Worm (Caenorhabditis elegans) whole organism, L4 larva: Measurements from ENCODE around the gene gcy-34.
A peak's percentile ranks its signal among the peaks of the same experiment; 100 is the strongest.

Experiments used
- cey-2 ChIP-seq: sonication (generic microtip); optimal IDR thresholded peaks from 3 replicates; lab custom pipeline; 2017; ENCODE audit warnings: missing genetic modification characterization, mild to moderate bottlenecking, missing compliant biosample characterization, antibody characterized with exemption, borderline replicate concordance; ENCODE audit not compliant: insufficient read depth
- ctbp-1 ChIP-seq: fragments of 200-800 bp; sonication (Bioruptor generic); IDR thresholded peaks from 2 replicates; pipeline ENCODE4 v1.3.6; 2022; ENCODE audit warnings: missing genetic modification reagents, missing genetic modification characterization, missing compliant biosample characterization
- dve-1 ChIP-seq: sonication (generic microtip); optimal IDR thresholded peaks from 2 replicates; lab custom pipeline; 2017; ENCODE audit warnings: antibody characterized with exemption, mild to moderate bottlenecking, missing genetic modification characterization, missing compliant biosample characterization; ENCODE audit not compliant: insufficient read depth
- hmg-1.1 ChIP-seq: fragments of 200-800 bp; sonication (Bioruptor generic); IDR thresholded peaks from 2 replicates; pipeline ENCODE4 v1.3.6; 2022; ENCODE audit warnings: missing genetic modification reagents, missing genetic modification characterization, missing compliant biosample characterization
- mxl-3 ChIP-seq: fragments of 200-800 bp; sonication (Bioruptor generic); optimal IDR thresholded peaks from 2 replicates; lab custom pipeline; 2018; ENCODE audit warnings: mild to moderate bottlenecking, missing genetic modification characterization, missing compliant biosample characterization
- nhr-102 ChIP-seq: sonication (generic microtip); optimal IDR thresholded peaks from 2 replicates; lab custom pipeline; 2016; ENCODE audit warnings: mild to moderate bottlenecking, missing genetic modification characterization, moderate library complexity, missing compliant biosample characterization
- nhr-77 ChIP-seq: fragments of 150-350 bp; optimal IDR thresholded peaks from 2 replicates; lab custom pipeline; 2014; ENCODE audit warnings: missing biosample characterization, missing genetic modification characterization
- unc-62 ChIP-seq, 3 experiments: fragments of 150-350 bp in 1 of 3; sonication (generic microtip); optimal IDR thresholded peaks in 2 of 3; peaks in 1 of 3; 1 replicate in 1 of 3; 2 replicates in 2 of 3; lab custom pipeline; 2014 to 2017; ENCODE audit warnings: missing biosample characterization in 3 of 3, missing genetic modification characterization in 3 of 3, missing genetic modification reagents in 3 of 3, missing genotype in 1 of 3

DNA sequence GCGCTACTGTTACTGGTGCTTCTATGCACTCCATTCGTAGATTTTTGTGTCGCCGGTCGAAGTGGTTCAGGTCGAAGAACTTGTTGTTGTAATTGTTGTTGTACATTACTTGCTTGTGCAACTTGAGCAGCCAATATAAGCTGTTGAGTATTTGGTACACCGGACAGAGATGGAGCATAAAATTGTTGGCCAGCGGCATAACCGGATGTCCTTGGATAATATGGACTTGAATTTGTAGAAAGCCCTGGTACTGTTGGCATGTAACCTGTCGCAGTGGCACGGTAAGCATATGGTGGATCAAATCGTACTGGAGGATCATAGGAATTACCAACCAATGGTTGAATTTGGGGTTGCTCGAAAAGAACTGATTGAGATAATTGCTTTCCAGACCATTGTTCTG is 3.3 kb upstream of the gcy-34 start:
- TF ChIP-seq nhr-77 (tag; lab: Kevin White, UChicago) (no peak), ctbp-1 (no peak), unc-62 (GFP tag; optimal IDR thresholded peaks at IDR 0.05 in 1 of 2; lab: Kevin White, UChicago) (peak in 1 of 2 experiments; percentile 92), unc-62 (tag; optimal IDR thresholded peaks at IDR 0.05; lab: Kevin White, UChicago) (no peak), dve-1 (no peak), nhr-102 (no peak), mxl-3 (no peak), hmg-1.1 (GFP tag; lab: Robert Waterston, UW) (no peak), cey-2 (no peak)
